Worm (Caenorhabditis elegans): ENCODE data around the gene ZK945.6.

Gene ZK945.6

ce11 chrII:10095224-10095623 is 11.5 kb downstream of the ZK945.6 start:
- TF ChIP-seq pes-1 (GFP tag; IDR thresholded peaks at IDR 0.05) (no peak), hnd-1 (tag; optimal IDR thresholded peaks at IDR 0.05) (no peak), tra-4 (tag; optimal IDR thresholded peaks at IDR 0.05) (no peak), hmg-4 (GFP tag; optimal IDR thresholded peaks at IDR 0.05) (no peak)

- no peak for TF ChIP-seq F13C5.2 (tag; optimal IDR thresholded peaks at IDR 0.05)
- TF ChIP-seq hnd-1 (tag; optimal IDR thresholded peaks at IDR 0.05): no peak
- no peak for TF ChIP-seq ama-1 (optimal IDR thresholded peaks at IDR 0.05)
- no peak for TF ChIP-seq sea-1 (GFP tag; conservative IDR thresholded peaks at IDR 0.05)
- no peak for TF ChIP-seq tbx-11 (GFP tag; IDR thresholded peaks at IDR 0.05)
- TF ChIP-seq pes-1 (GFP tag; IDR thresholded peaks at IDR 0.05): no peak
- TF ChIP-seq hmbx-1 (tag; optimal IDR thresholded peaks at IDR 0.05): no peak
- TF ChIP-seq ceh-36 (tag; optimal IDR thresholded peaks at IDR 0.05): no peak
- TF ChIP-seq B0310.2 (tag; optimal IDR thresholded peaks at IDR 0.05): no peak
- no peak for TF ChIP-seq flt-1 (GFP tag; IDR thresholded peaks at IDR 0.05)
- no peak for TF ChIP-seq aly-1 (tag; optimal IDR thresholded peaks at IDR 0.05)
- TF ChIP-seq tra-4 (tag; optimal IDR thresholded peaks at IDR 0.05): no peak
Measured at ce11 chrII:10094190-10094923, 12.4 kb downstream of the ZK945.6 start, which contains the start of gene lact-2. Gene lact-2 (plus strand): TSS chrII:10094873.

ce11 chrII:10093120-10093519 is 13.7 kb downstream of the ZK945.6 start:
- TF ChIP-seq ceh-13 (GFP tag; optimal IDR thresholded peaks at IDR 0.05) (no peak), hmbx-1 (tag; optimal IDR thresholded peaks at IDR 0.05) (no peak), ets-7 (tag; optimal IDR thresholded peaks at IDR 0.05) (no peak), scrt-1 (GFP tag; IDR thresholded peaks at IDR 0.05) (no peak), tra-4 (tag; optimal IDR thresholded peaks at IDR 0.05) (no peak), ceh-36 (tag; optimal IDR thresholded peaks at IDR 0.05) (no peak), hmg-4 (GFP tag; optimal IDR thresholded peaks at IDR 0.05) (no peak), ama-1 (optimal IDR thresholded peaks at IDR 0.05) (no peak), hnd-1 (tag; optimal IDR thresholded peaks at IDR 0.05) (no peak), tbx-11 (GFP tag; IDR thresholded peaks at IDR 0.05) (no peak), pes-1 (GFP tag; IDR thresholded peaks at IDR 0.05) (no peak), tbx-37 (GFP tag; conservative IDR thresholded peaks at IDR 0.05) (no peak), B0310.2 (tag; optimal IDR thresholded peaks at IDR 0.05) (no peak), flt-1 (GFP tag; IDR thresholded peaks at IDR 0.05) (no peak), F13C5.2 (tag; optimal IDR thresholded peaks at IDR 0.05) (no peak)

- TF ChIP-seq B0310.2 (tag; optimal IDR thresholded peaks at IDR 0.05): no peak
- no peak for TF ChIP-seq aly-1 (tag; optimal IDR thresholded peaks at IDR 0.05)
- no peak for TF ChIP-seq hmg-4 (GFP tag; optimal IDR thresholded peaks at IDR 0.05)
- no peak for TF ChIP-seq tbx-11 (GFP tag; IDR thresholded peaks at IDR 0.05)
- TF ChIP-seq ceh-36 (tag; optimal IDR thresholded peaks at IDR 0.05): no peak
- TF ChIP-seq ceh-13 (GFP tag; optimal IDR thresholded peaks at IDR 0.05): no peak
- TF ChIP-seq hmbx-1 (tag; optimal IDR thresholded peaks at IDR 0.05): no peak
- TF ChIP-seq F13C5.2 (tag; optimal IDR thresholded peaks at IDR 0.05): no peak
- no peak for TF ChIP-seq tbx-37 (GFP tag; conservative IDR thresholded peaks at IDR 0.05)
- TF ChIP-seq scrt-1 (GFP tag; IDR thresholded peaks at IDR 0.05): no peak
- no peak for TF ChIP-seq tra-4 (tag; optimal IDR thresholded peaks at IDR 0.05)
- no peak for TF ChIP-seq ets-7 (tag; optimal IDR thresholded peaks at IDR 0.05)
- TF ChIP-seq pes-1 (GFP tag; IDR thresholded peaks at IDR 0.05): no peak
- no peak for TF ChIP-seq flt-1 (GFP tag; IDR thresholded peaks at IDR 0.05)
- TF ChIP-seq ama-1 (optimal IDR thresholded peaks at IDR 0.05): no peak
- no peak for TF ChIP-seq hnd-1 (tag; optimal IDR thresholded peaks at IDR 0.05)
- TF ChIP-seq sea-1 (GFP tag; conservative IDR thresholded peaks at IDR 0.05): no peak
Measured at ce11 chrII:10084482-10084881, 22.3 kb downstream of the ZK945.6 start.

ce11 chrII:10075794-10076193 is 31.0 kb downstream of the ZK945.6 start:
- TF ChIP-seq pes-1 (GFP tag; IDR thresholded peaks at IDR 0.05): peak; percentile 49; the same call in 1 of the 2 replicates
- peak; percentile 29 for TF ChIP-seq B0310.2 (tag; optimal IDR thresholded peaks at IDR 0.05)
- peak; percentile 67 for TF ChIP-seq hmg-4 (GFP tag; optimal IDR thresholded peaks at IDR 0.05)
- TF ChIP-seq aly-1 (tag; optimal IDR thresholded peaks at IDR 0.05): no peak
- no peak for TF ChIP-seq ceh-36 (tag; optimal IDR thresholded peaks at IDR 0.05)
- no peak for TF ChIP-seq hmbx-1 (tag; optimal IDR thresholded peaks at IDR 0.05)
- TF ChIP-seq ets-7 (tag; optimal IDR thresholded peaks at IDR 0.05): no peak
- no peak for TF ChIP-seq sea-1 (GFP tag; conservative IDR thresholded peaks at IDR 0.05)
- TF ChIP-seq ceh-13 (GFP tag; optimal IDR thresholded peaks at IDR 0.05): no peak
- no peak for TF ChIP-seq ama-1 (optimal IDR thresholded peaks at IDR 0.05)
- no peak for TF ChIP-seq scrt-1 (GFP tag; IDR thresholded peaks at IDR 0.05)
- no peak for TF ChIP-seq F13C5.2 (tag; optimal IDR thresholded peaks at IDR 0.05)
- no peak for TF ChIP-seq tbx-11 (GFP tag; IDR thresholded peaks at IDR 0.05)
- TF ChIP-seq hnd-1 (tag; optimal IDR thresholded peaks at IDR 0.05): no peak
- no peak for TF ChIP-seq flt-1 (GFP tag; IDR thresholded peaks at IDR 0.05)
- no peak for TF ChIP-seq tra-4 (tag; optimal IDR thresholded peaks at IDR 0.05)
- TF ChIP-seq tbx-37 (GFP tag; conservative IDR thresholded peaks at IDR 0.05): no peak

- TF ChIP-seq ceh-13 (GFP tag; optimal IDR thresholded peaks at IDR 0.05): no peak
- no peak for TF ChIP-seq tbx-37 (GFP tag; conservative IDR thresholded peaks at IDR 0.05)
- no peak for TF ChIP-seq pes-1 (GFP tag; IDR thresholded peaks at IDR 0.05)
- no peak for TF ChIP-seq hnd-1 (tag; optimal IDR thresholded peaks at IDR 0.05)
- TF ChIP-seq sea-1 (GFP tag; conservative IDR thresholded peaks at IDR 0.05): no peak
- TF ChIP-seq hmbx-1 (tag; optimal IDR thresholded peaks at IDR 0.05): no peak
- no peak for TF ChIP-seq tbx-11 (GFP tag; IDR thresholded peaks at IDR 0.05)
- TF ChIP-seq ceh-36 (tag; optimal IDR thresholded peaks at IDR 0.05): no peak
- no peak for TF ChIP-seq ets-7 (tag; optimal IDR thresholded peaks at IDR 0.05)
Measured at ce11 chrII:10073986-10074385, 32.8 kb downstream of the ZK945.6 start.

- TF ChIP-seq hmbx-1 (tag; optimal IDR thresholded peaks at IDR 0.05): no peak
Measured at ce11 chrII:10067817-10068216, 39.0 kb downstream of the ZK945.6 start, which contains the start of gene die-1. Gene die-1 (minus strand): TSS chrII:10067917.

Measured in whole organism, early embryonic.